Worm (Caenorhabditis elegans) whole organism, L4 larva: ENCODE measurements around the gene R07E5.17.

Source experiments
- D1046.2 ChIP-seq: fragments of 200-800 bp; sonication (Bioruptor generic); IDR thresholded peaks from 2 replicates; pipeline ENCODE4 v1.3.6; 2022; ENCODE audit warnings: missing genetic modification characterization, missing compliant biosample characterization
- F49E8.2 ChIP-seq: sonication (generic microtip); optimal IDR thresholded peaks from 2 replicates; lab custom pipeline; 2016; ENCODE audit warnings: missing compliant biosample characterization, mild to moderate bottlenecking, missing genetic modification characterization, borderline replicate concordance
- T20F7.1 ChIP-seq: fragments of 200-800 bp; sonication (Bioruptor generic); optimal IDR thresholded peaks from 2 replicates; lab custom pipeline; 2018; ENCODE audit warnings: mild to moderate bottlenecking, missing genetic modification characterization, missing compliant biosample characterization
- T26A8.4 ChIP-seq: fragments of 200-800 bp; sonication (Bioruptor generic); IDR thresholded peaks from 2 replicates; pipeline ENCODE4 v1.3.6; 2022; ENCODE audit warnings: missing genetic modification characterization, missing compliant biosample characterization
- ZK546.5 ChIP-seq, 2 experiments: sonication (generic microtip); optimal IDR thresholded peaks; 2 replicates each; lab custom pipeline; 2017; ENCODE audit warnings: missing biosample characterization in 2 of 2, missing genetic modification characterization in 2 of 2
- aha-1 ChIP-seq: fragments of 150-350 bp; peaks from one replicate; lab custom pipeline; 2014; ENCODE audit warnings: missing biosample characterization, missing genetic modification characterization
- ama-1 ChIP-seq: fragments of 150-350 bp; optimal IDR thresholded peaks from 2 replicates; lab custom pipeline; 2014; ENCODE audit warnings: inconsistent platforms, mixed read lengths
- ceh-32 ChIP-seq: sonication (generic microtip); optimal IDR thresholded peaks from 2 replicates; lab custom pipeline; 2016; ENCODE audit warnings: mild to moderate bottlenecking, missing genetic modification characterization, missing compliant biosample characterization; ENCODE audit not compliant: poor library complexity
- ceh-44 ChIP-seq: fragments of 200-800 bp; sonication (Bioruptor generic); IDR thresholded peaks from 2 replicates; pipeline ENCODE4 v1.3.6; 2022; ENCODE audit warnings: missing genetic modification reagents, missing genetic modification characterization, missing compliant biosample characterization
- ceh-62 ChIP-seq: sonication (generic microtip); optimal IDR thresholded peaks from 2 replicates; lab custom pipeline; 2017; ENCODE audit warnings: missing biosample characterization, missing genetic modification characterization
- ceh-82 ChIP-seq: sonication (generic microtip); optimal IDR thresholded peaks from 2 replicates; lab custom pipeline; 2017; ENCODE audit warnings: missing biosample characterization, missing genetic modification characterization
- cey-2 ChIP-seq: sonication (generic microtip); optimal IDR thresholded peaks from 3 replicates; lab custom pipeline; 2017; ENCODE audit warnings: missing genetic modification characterization, mild to moderate bottlenecking, missing compliant biosample characterization, antibody characterized with exemption, borderline replicate concordance; ENCODE audit not compliant: insufficient read depth
- daf-16 ChIP-seq, 3 experiments: sonication (generic microtip); optimal IDR thresholded peaks; 2 replicates each; lab custom pipeline; 2016 to 2017; ENCODE audit warnings: missing genetic modification characterization in 3 of 3, missing genetic modification reagents in 3 of 3, mild to moderate bottlenecking in 2 of 3, missing compliant biosample characterization in 2 of 3, missing biosample characterization in 1 of 3, moderate library complexity in 1 of 3
- daf-19 ChIP-seq: fragments of 200-800 bp; sonication (Bioruptor generic); conservative IDR thresholded peaks from 2 replicates; pipeline ENCODE4 v1.3.6; 2022; ENCODE audit warnings: missing genetic modification characterization, missing compliant biosample characterization
- daf-8 ChIP-seq: fragments of 200-800 bp; sonication (Bioruptor generic); IDR thresholded peaks from 2 replicates; pipeline ENCODE4 v1.3.6; 2022; ENCODE audit warnings: missing genetic modification characterization, missing compliant biosample characterization
- dmd-6 ChIP-seq: fragments of 200-800 bp; sonication (Bioruptor generic); IDR thresholded peaks from 2 replicates; pipeline ENCODE4 v1.3.6; 2022; ENCODE audit warnings: missing genetic modification reagents, missing genetic modification characterization, missing compliant biosample characterization
- dpl-1 ChIP-seq: fragments of 150-350 bp; optimal IDR thresholded peaks from 2 replicates; lab custom pipeline; 2014; ENCODE audit warnings: missing biosample characterization, missing genetic modification reagents, missing genetic modification characterization
- dve-1 ChIP-seq: sonication (generic microtip); optimal IDR thresholded peaks from 2 replicates; lab custom pipeline; 2017; ENCODE audit warnings: antibody characterized with exemption, mild to moderate bottlenecking, missing genetic modification characterization, missing compliant biosample characterization; ENCODE audit not compliant: insufficient read depth
- egl-27 ChIP-seq: sonication (generic microtip); optimal IDR thresholded peaks from 3 replicates; lab custom pipeline; 2017; ENCODE audit warnings: missing biosample characterization, missing genetic modification reagents, missing genetic modification characterization
- fkh-10 ChIP-seq: fragments of 150-350 bp; optimal IDR thresholded peaks from 2 replicates; lab custom pipeline; 2014; ENCODE audit warnings: missing biosample characterization, missing genetic modification reagents, missing genetic modification characterization
- gei-8 ChIP-seq: fragments of 200-800 bp; sonication (Bioruptor generic); optimal IDR thresholded peaks from 2 replicates; lab custom pipeline; 2018; ENCODE audit warnings: mild to moderate bottlenecking, missing genetic modification characterization, missing compliant biosample characterization
- hif-1 ChIP-seq, 2 experiments: sonication (generic microtip); optimal IDR thresholded peaks; 2 replicates each; lab custom pipeline; 2016 to 2017; ENCODE audit warnings: missing compliant biosample characterization in 2 of 2, missing genetic modification characterization in 2 of 2, missing genetic modification reagents in 2 of 2, missing genotype in 2 of 2, mild to moderate bottlenecking in 1 of 2
- hlh-11 ChIP-seq: fragments of 200-800 bp; sonication (Bioruptor generic); optimal IDR thresholded peaks from 2 replicates; lab custom pipeline; 2018; ENCODE audit warnings: mild to moderate bottlenecking, missing genetic modification characterization, missing compliant biosample characterization
- hlh-30 ChIP-seq: sonication (generic microtip); optimal IDR thresholded peaks from 2 replicates; lab custom pipeline; 2017; ENCODE audit warnings: antibody characterized with exemption, mild to moderate bottlenecking, missing genetic modification characterization, missing compliant biosample characterization; ENCODE audit not compliant: insufficient read depth
- hmg-1.1 ChIP-seq: fragments of 200-800 bp; sonication (Bioruptor generic); IDR thresholded peaks from 2 replicates; pipeline ENCODE4 v1.3.6; 2022; ENCODE audit warnings: missing genetic modification reagents, missing genetic modification characterization, missing compliant biosample characterization
- lim-7 ChIP-seq: fragments of 200-800 bp; sonication (Bioruptor generic); IDR thresholded peaks from 2 replicates; pipeline ENCODE4 v1.3.6; 2022; ENCODE audit warnings: missing genetic modification characterization, missing compliant biosample characterization
- lin-1 ChIP-seq: fragments of 200-800 bp; sonication (Bioruptor generic); IDR thresholded peaks from 2 replicates; pipeline ENCODE4 v1.3.6; 2022; ENCODE audit warnings: missing genetic modification reagents, missing genetic modification characterization, missing compliant biosample characterization
- lin-15B ChIP-seq: fragments of 150-350 bp; sonication (generic microtip); optimal IDR thresholded peaks from 3 replicates; lab custom pipeline; 2014; ENCODE audit warnings: missing biosample characterization, missing genetic modification characterization
- lin-29 ChIP-seq: fragments of 200-800 bp; sonication (Bioruptor generic); IDR thresholded peaks from 2 replicates; pipeline ENCODE4 v1.3.6; 2022; ENCODE audit warnings: missing genetic modification reagents, missing genetic modification characterization, missing compliant biosample characterization
- lir-3 ChIP-seq: sonication (generic microtip); optimal IDR thresholded peaks from 2 replicates; lab custom pipeline; 2016; ENCODE audit warnings: mild to moderate bottlenecking, missing genetic modification characterization, missing compliant biosample characterization
- madf-9 ChIP-seq: fragments of 200-800 bp; sonication (Bioruptor generic); conservative IDR thresholded peaks from 2 replicates; pipeline ENCODE4 v1.3.6; 2022; ENCODE audit warnings: missing genetic modification reagents, missing genetic modification characterization, missing compliant biosample characterization
- mdl-1 ChIP-seq, 2 experiments: fragments of 150-350 bp in 1 of 2; sonication (generic microtip) in 1 of 2; optimal IDR thresholded peaks; 2 replicates each; lab custom pipeline; 2014 to 2017; ENCODE audit warnings: missing biosample characterization in 2 of 2, missing genetic modification characterization in 2 of 2
- mxl-2 ChIP-seq: fragments of 200-800 bp; sonication (Bioruptor generic); conservative IDR thresholded peaks from 2 replicates; pipeline ENCODE4 v1.3.6; 2022; ENCODE audit warnings: missing genetic modification reagents, missing genetic modification characterization, missing compliant biosample characterization
- mxl-3 ChIP-seq: fragments of 200-800 bp; sonication (Bioruptor generic); optimal IDR thresholded peaks from 2 replicates; lab custom pipeline; 2018; ENCODE audit warnings: mild to moderate bottlenecking, missing genetic modification characterization, missing compliant biosample characterization
- nhr-10 ChIP-seq: fragments of 150-350 bp; optimal IDR thresholded peaks from 2 replicates; lab custom pipeline; 2014; ENCODE audit warnings: missing biosample characterization, missing genetic modification characterization
- nhr-102 ChIP-seq: sonication (generic microtip); optimal IDR thresholded peaks from 2 replicates; lab custom pipeline; 2016; ENCODE audit warnings: mild to moderate bottlenecking, missing genetic modification characterization, moderate library complexity, missing compliant biosample characterization
- nhr-11 ChIP-seq: fragments of 150-350 bp; optimal IDR thresholded peaks from 2 replicates; lab custom pipeline; 2014; ENCODE audit warnings: missing biosample characterization, missing genetic modification characterization
- nhr-111 ChIP-seq: fragments of 200-800 bp; sonication (Bioruptor generic); optimal IDR thresholded peaks from 2 replicates; lab custom pipeline; 2018; ENCODE audit warnings: mild to moderate bottlenecking, missing genetic modification characterization, missing compliant biosample characterization
- nhr-237 ChIP-seq: sonication (generic microtip); optimal IDR thresholded peaks from 2 replicates; lab custom pipeline; 2017; ENCODE audit warnings: missing biosample characterization, missing genetic modification characterization
- nhr-28 ChIP-seq: fragments of 150-350 bp; optimal IDR thresholded peaks from 2 replicates; lab custom pipeline; 2014; ENCODE audit warnings: missing biosample characterization, missing genetic modification characterization
- nhr-6 ChIP-seq: fragments of 150-350 bp; optimal IDR thresholded peaks from 2 replicates; lab custom pipeline; 2014; ENCODE audit warnings: missing biosample characterization, missing genetic modification characterization
- php-3 ChIP-seq: fragments of 200-800 bp; sonication (Bioruptor generic); IDR thresholded peaks from 2 replicates; pipeline ENCODE4 v1.3.6; 2022; ENCODE audit warnings: missing genetic modification reagents, missing genetic modification characterization, missing compliant biosample characterization
- pqm-1 ChIP-seq: sonication (generic microtip); optimal IDR thresholded peaks from 2 replicates; lab custom pipeline; 2017; ENCODE audit warnings: missing biosample characterization, missing genetic modification characterization
- saeg-2 ChIP-seq: fragments of 200-800 bp; sonication (Bioruptor generic); IDR thresholded peaks from 2 replicates; pipeline ENCODE4 v1.3.6; 2022; ENCODE audit warnings: missing genetic modification reagents, missing genetic modification characterization, missing compliant biosample characterization
- snpc-4 ChIP-seq: fragments of 150-350 bp; optimal IDR thresholded peaks from 2 replicates; lab custom pipeline; 2014; ENCODE audit warnings: missing biosample characterization, missing genetic modification characterization
- tag-97 ChIP-seq: fragments of 200-800 bp; sonication (Bioruptor generic); IDR thresholded peaks from 2 replicates; pipeline ENCODE4 v1.3.6; 2022; ENCODE audit warnings: missing genetic modification characterization, missing compliant biosample characterization
- unc-62 ChIP-seq, 3 experiments: fragments of 150-350 bp in 1 of 3; sonication (generic microtip); optimal IDR thresholded peaks in 2 of 3; peaks in 1 of 3; 1 replicate in 1 of 3; 2 replicates in 2 of 3; lab custom pipeline; 2014 to 2017; ENCODE audit warnings: missing biosample characterization in 3 of 3, missing genetic modification characterization in 3 of 3, missing genetic modification reagents in 3 of 3, missing genotype in 1 of 3
- vab-7 ChIP-seq: fragments of 200-800 bp; sonication (Bioruptor generic); IDR thresholded peaks from 2 replicates; pipeline ENCODE4 v1.3.6; 2022; ENCODE audit warnings: missing genetic modification reagents, missing genetic modification characterization, missing compliant biosample characterization
- zfp-3 ChIP-seq: fragments of 200-800 bp; sonication (Bioruptor generic); conservative IDR thresholded peaks from 2 replicates; pipeline ENCODE4 v1.3.6; 2022; ENCODE audit warnings: missing genetic modification reagents, missing genetic modification characterization, missing compliant biosample characterization
- ztf-7 ChIP-seq: fragments of 150-350 bp; optimal IDR thresholded peaks from 2 replicates; lab custom pipeline; 2014; ENCODE audit warnings: missing biosample characterization, missing genetic modification characterization

R07E5.17 gene

DNA sequence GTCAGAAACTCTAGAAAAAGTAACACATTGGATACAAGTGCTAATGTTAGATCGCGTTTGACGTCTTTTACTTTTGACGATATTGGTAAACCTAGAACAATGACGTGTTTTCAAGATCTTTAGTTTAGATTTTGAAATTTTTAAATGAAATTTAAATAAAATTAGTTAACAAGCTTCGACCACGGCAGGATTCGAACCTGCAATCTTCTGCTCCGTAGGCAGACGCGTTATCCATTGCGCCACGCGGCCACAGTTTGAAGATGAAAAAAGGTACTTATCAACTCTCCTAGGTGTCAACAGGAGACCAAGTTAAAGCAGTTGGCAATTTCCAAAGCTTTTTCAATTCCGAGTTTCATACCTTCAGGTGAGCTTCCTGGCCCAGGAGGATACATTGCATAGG is 45.1 kb upstream of the R07E5.17 start (continued):
- TF ChIP-seq dmd-6, result peak; percentile 32; the same call in 1 of the 2 replicates
- TF ChIP-seq nhr-6 (tag; lab: Kevin White, UChicago), result no peak
- TF ChIP-seq ZK546.5 (tag; optimal IDR thresholded peaks at IDR 0.05; lab: Kevin White, UChicago), result no peak
- TF ChIP-seq tag-97 (GFP tag; lab: Robert Waterston, UW), result no peak
- TF ChIP-seq ceh-44 (GFP tag; lab: Robert Waterston, UW), result no peak
- TF ChIP-seq daf-19, result peak; percentile 46; the same call in 1 of the 2 replicates
- TF ChIP-seq mxl-2 (GFP tag; lab: Robert Waterston, UW), result no peak
- TF ChIP-seq T26A8.4 (GFP tag; lab: Robert Waterston, UW), result no peak
- TF ChIP-seq dve-1 (tag; lab: Kevin White, UChicago), result peak; percentile 44
- no peak for TF ChIP-seq cey-2
- no peak for TF ChIP-seq dpl-1 (GFP tag; lab: Kevin White, UChicago)
- TF ChIP-seq T20F7.1 (GFP tag; lab: Kevin White, UChicago), result no peak
- TF ChIP-seq lin-29, result no peak
- TF ChIP-seq F49E8.2 (tag; lab: Kevin White, UChicago), result peak; percentile 48
- no peak for TF ChIP-seq mdl-1 (tag; optimal IDR thresholded peaks at IDR 0.05; lab: Kevin White, UChicago)
- TF ChIP-seq nhr-10 (tag; lab: Kevin White, UChicago), result no peak
- TF ChIP-seq madf-9, result no peak
- TF ChIP-seq mxl-3 (GFP tag; lab: Kevin White, UChicago), result no peak
- TF ChIP-seq hif-1 (tag; optimal IDR thresholded peaks at IDR 0.05; lab: Kevin White, UChicago), result no peak
- no peak for TF ChIP-seq lin-15B (tag; lab: Kevin White, UChicago)
- TF ChIP-seq snpc-4 (tag; lab: Kevin White, UChicago), result no peak
- no peak for TF ChIP-seq lir-3 (tag; lab: Kevin White, UChicago)
- TF ChIP-seq nhr-11 (tag; lab: Kevin White, UChicago), result no peak
- 0 out of 2 replicates have a peak, but pooled peaks have one; percentile 21 for TF ChIP-seq php-3 (GFP tag; lab: Robert Waterston, UW)
- TF ChIP-seq egl-27 (tag; lab: Kevin White, UChicago), result no peak
- no peak for TF ChIP-seq ztf-7 (tag; lab: Kevin White, UChicago)
- no peak for TF ChIP-seq ama-1
- no peak for TF ChIP-seq ceh-62
- TF ChIP-seq hmg-1.1 (GFP tag; lab: Robert Waterston, UW), result no peak
- TF ChIP-seq hlh-11 (tag; lab: Kevin White, UChicago), result no peak
- TF ChIP-seq pqm-1 (tag; lab: Kevin White, UChicago), result no peak
- peak in 1 of 2 experiments; percentile 64 for TF ChIP-seq daf-16 (GFP tag; optimal IDR thresholded peaks at IDR 0.05; lab: Kevin White, UChicago)
- no peak for TF ChIP-seq daf-16 (tag; optimal IDR thresholded peaks at IDR 0.05; lab: Kevin White, UChicago)
- TF ChIP-seq ceh-82, result no peak
- TF ChIP-seq unc-62 (GFP tag; optimal IDR thresholded peaks at IDR 0.05 in 1 of 2; lab: Kevin White, UChicago), result peak in 1 of 2 experiments; percentile 47
- no peak for TF ChIP-seq unc-62 (tag; optimal IDR thresholded peaks at IDR 0.05; lab: Kevin White, UChicago)
- no peak for TF ChIP-seq nhr-111 (GFP tag; lab: Kevin White, UChicago)
- no peak for TF ChIP-seq daf-8 (GFP tag; lab: Robert Waterston, UW)
- TF ChIP-seq hlh-30 (tag; lab: Kevin White, UChicago), result peak; percentile 6
- peak; percentile 61; the same call in 1 of the 2 replicates for TF ChIP-seq lim-7 (GFP tag; lab: Robert Waterston, UW)
- no peak for TF ChIP-seq ceh-32 (tag; lab: Kevin White, UChicago)
- 0 out of 2 replicates have a peak, but pooled peaks have one; percentile 70 for TF ChIP-seq D1046.2 (GFP tag; lab: Robert Waterston, UW)
- TF ChIP-seq nhr-28 (tag; lab: Kevin White, UChicago), result no peak
- peak; percentile 26 for TF ChIP-seq nhr-102
- no peak for TF ChIP-seq zfp-3 (GFP tag; lab: Robert Waterston, UW)
- no peak for TF ChIP-seq nhr-237 (tag; lab: Kevin White, UChicago)
- TF ChIP-seq lin-1 (GFP tag; lab: Robert Waterston, UW), result no peak
- peak; percentile 49; the same call in 1 of the 2 replicates for TF ChIP-seq vab-7 (GFP tag; lab: Robert Waterston, UW)
- TF ChIP-seq fkh-10 (GFP tag; lab: Kevin White, UChicago), result no peak
- TF ChIP-seq saeg-2 (GFP tag; lab: Robert Waterston, UW), result no peak
- TF ChIP-seq aha-1 (tag; lab: Kevin White, UChicago), result no peak
- TF ChIP-seq gei-8 (GFP tag; lab: Kevin White, UChicago), result no peak
